Fruit fly (Drosophila melanogaster) S2 (cell line): ENCODE measurements around the gene Jhbp6.

Source experiments
- CG8478 ChIP-seq: fragments of >200 bp; optimal IDR thresholded peaks from 2 replicates; lab custom pipeline; 2018
- CTCF ChIP-seq, 2 experiments: fragments of >200 bp; optimal IDR thresholded peaks; 2 replicates each; lab custom pipeline; 2018

- TF ChIP-seq CG8478 (lab: Kevin White, UChicago) (no peak), CTCF (optimal IDR thresholded peaks at IDR 0.05; lab: Kevin White, UChicago) (no peak)
These were observed at the start of gene Jhbp6 for dm6 chr3L:22669275-22670006.
